Worm (Caenorhabditis elegans) whole organism, L4/young adult: Measurements from ENCODE around the gene C17C3.24.
"Not testable (repeated sequence)": the region's sequence is repeated elsewhere in the genome, so short reads cannot be mapped to it uniquely, and the experiment has no call there.

Experiments used
- W03F9.2 ChIP-seq: fragments of 150-350 bp; optimal IDR thresholded peaks from 2 replicates; lab custom pipeline; 2014; ENCODE audit warnings: missing biosample characterization, missing genetic modification characterization
- dao-5 ChIP-seq: sonication (generic microtip); optimal IDR thresholded peaks from 2 replicates; lab custom pipeline; 2016; ENCODE audit warnings: missing genotype, missing genetic modification characterization, moderate library complexity, missing compliant biosample characterization
- him-1 ChIP-seq: sonication (generic microtip); optimal IDR thresholded peaks from 2 replicates; lab custom pipeline; 2016; ENCODE audit warnings: missing genotype, missing genetic modification reagents, missing genetic modification characterization, missing compliant biosample characterization

C17C3.24 gene

ce11 chrII:5557134-5557533 lies 15.5 kb upstream of the C17C3.24 start:
- no peak for TF ChIP-seq W03F9.2 (tag; lab: Kevin White, UChicago)
- no peak for TF ChIP-seq dao-5 (tag; lab: Kevin White, UChicago)
- no peak for TF ChIP-seq him-1 (tag; lab: Kevin White, UChicago)

- no peak for TF ChIP-seq W03F9.2 (tag; lab: Kevin White, UChicago)
- TF ChIP-seq him-1 (tag; lab: Kevin White, UChicago): no peak
- no peak for TF ChIP-seq dao-5 (tag; lab: Kevin White, UChicago)
Measured at ce11 chrII:5556431-5556830, 14.8 kb upstream of the C17C3.24 start, which contains the start of gene ins-11. ins-11 (plus strand) TSS chrII:5556731.

ce11 chrII:5555522-5555921 lies 13.9 kb upstream of the C17C3.24 start:
- no peak for TF ChIP-seq W03F9.2 (tag; lab: Kevin White, UChicago)
- no peak for TF ChIP-seq dao-5 (tag; lab: Kevin White, UChicago)
- no peak for TF ChIP-seq him-1 (tag; lab: Kevin White, UChicago)

ce11 chrII:5554788-5555187 lies 13.2 kb upstream of the C17C3.24 start:
- TF ChIP-seq W03F9.2 (tag; lab: Kevin White, UChicago) (no peak), him-1 (tag; lab: Kevin White, UChicago) (no peak), dao-5 (tag; lab: Kevin White, UChicago) (no peak)

ce11 chrII:5554317-5554716 lies 12.7 kb upstream of the C17C3.24 start, which contains the start of gene ins-12:
ins-12 (plus strand) TSS chrII:5554617.
- TF ChIP-seq dao-5 (tag; lab: Kevin White, UChicago) (no peak), him-1 (tag; lab: Kevin White, UChicago) (no peak), W03F9.2 (tag; lab: Kevin White, UChicago) (no peak)

- TF ChIP-seq dao-5 (tag; lab: Kevin White, UChicago) (no peak), W03F9.2 (tag; lab: Kevin White, UChicago) (no peak), him-1 (tag; lab: Kevin White, UChicago) (no peak)
Measured at ce11 chrII:5553531-5553930, 11.9 kb upstream of the C17C3.24 start.

ce11 chrII:5551517-5551916 lies 9.9 kb upstream of the C17C3.24 start, which contains the start of gene C17C3.5:
C17C3.5 (plus strand) TSS chrII:5551817.
- TF ChIP-seq dao-5 (tag; lab: Kevin White, UChicago): no peak
- TF ChIP-seq W03F9.2 (tag; lab: Kevin White, UChicago): no peak
- no peak for TF ChIP-seq him-1 (tag; lab: Kevin White, UChicago)

- TF ChIP-seq dao-5 (tag; lab: Kevin White, UChicago) (no peak), him-1 (tag; lab: Kevin White, UChicago) (no peak), W03F9.2 (tag; lab: Kevin White, UChicago) (no peak)
Measured at ce11 chrII:5549746-5550145, 8.2 kb upstream of the C17C3.24 start, which contains the start of gene C17C3.6. C17C3.6 (plus strand) TSS chrII:5550046.

- TF ChIP-seq W03F9.2 (tag; lab: Kevin White, UChicago) (no peak), him-1 (tag; lab: Kevin White, UChicago) (no peak), dao-5 (tag; lab: Kevin White, UChicago) (no peak)
Measured at ce11 chrII:5547442-5547894, 5.9 kb upstream of the C17C3.24 start, which contains the start of gene acdh-2. acdh-2 (minus strand) TSS chrII:5547492.

- TF ChIP-seq W03F9.2 (tag; lab: Kevin White, UChicago) (no peak), dao-5 (tag; lab: Kevin White, UChicago) (no peak), him-1 (tag; lab: Kevin White, UChicago) (no peak)
Measured at ce11 chrII:5544764-5545163, 3.2 kb upstream of the C17C3.24 start, which contains the start of gene ins-13. ins-13 (minus strand) TSS chrII:5544864.

ce11 chrII:5544145-5544515 lies 2.5 kb upstream of the C17C3.24 start:
- TF ChIP-seq dao-5 (tag; lab: Kevin White, UChicago) (no peak), him-1 (tag; lab: Kevin White, UChicago) (no peak), W03F9.2 (tag; lab: Kevin White, UChicago) (no peak)

- TF ChIP-seq him-1 (tag; lab: Kevin White, UChicago) (peak; percentile 98), W03F9.2 (tag; lab: Kevin White, UChicago) (peak; percentile 80), dao-5 (tag; lab: Kevin White, UChicago) (peak; percentile 89)
Measured at ce11 chrII:5543476-5544144, 2.0 kb upstream of the C17C3.24 start.

- TF ChIP-seq him-1, dao-5, W03F9.2 (tag; lab: Kevin White, UChicago): not testable (repeated sequence)
Measured at ce11 chrII:5540113-5540512, 1.5 kb downstream of the C17C3.24 start, which contains the start of gene hlh-27. hlh-27 (minus strand) TSS chrII:5540213.
